Worm (Caenorhabditis elegans) whole organism, young adult: ENCODE results near the gene F32E10.9.

ENCODE experiments used
- C06A6.2 ChIP-seq: fragments of 200-800 bp; sonication (Bioruptor generic); conservative IDR thresholded peaks from 2 replicates; pipeline ENCODE4 v1.3.6; 2022; ENCODE audit warnings: missing genetic modification characterization, missing compliant biosample characterization
- F33H1.4 ChIP-seq: fragments of 200-800 bp; sonication (Bioruptor generic); IDR thresholded peaks from 2 replicates; pipeline ENCODE4 v1.3.6; 2022; ENCODE audit warnings: missing genetic modification reagents, missing genetic modification characterization, missing compliant biosample characterization
- ceh-40 ChIP-seq: fragments of 200-800 bp; sonication (Bioruptor generic); IDR thresholded peaks from 2 replicates; pipeline ENCODE4 v1.3.6; 2022; ENCODE audit warnings: missing genetic modification characterization, missing compliant biosample characterization
- ceh-91 ChIP-seq: fragments of 200-800 bp; sonication (Bioruptor generic); IDR thresholded peaks from 2 replicates; pipeline ENCODE4 v1.3.6; 2022; ENCODE audit warnings: missing genetic modification reagents, missing genetic modification characterization, missing compliant biosample characterization
- dpl-1 ChIP-seq: fragments of 150-350 bp; optimal IDR thresholded peaks from 2 replicates; lab custom pipeline; 2014; ENCODE audit warnings: missing biosample characterization, missing genetic modification reagents, missing genetic modification characterization
- hlh-12 ChIP-seq: sonication (generic microtip); optimal IDR thresholded peaks from 2 replicates; lab custom pipeline; 2016; ENCODE audit warnings: missing genetic modification characterization, missing compliant biosample characterization
- let-526 ChIP-seq: fragments of 200-800 bp; sonication (Bioruptor generic); IDR thresholded peaks from 2 replicates; pipeline ENCODE4 v1.3.6; 2022; ENCODE audit warnings: missing genetic modification reagents, missing genetic modification characterization, missing compliant biosample characterization
- lin-35 ChIP-seq, 3 experiments: fragments of 150-350 bp in 2 of 3; sonication (generic microtip) in 1 of 3; optimal IDR thresholded peaks; 2 replicates each; lab custom pipeline; 2014 to 2018; ENCODE audit warnings: missing biosample characterization in 3 of 3, missing genetic modification characterization in 3 of 3, missing genetic modification reagents in 3 of 3
- pha-4 ChIP-seq: fragments of 150-350 bp; sonication (generic microtip); optimal IDR thresholded peaks from 2 replicates; lab custom pipeline; 2014; ENCODE audit warnings: missing biosample characterization, missing genetic modification reagents, missing genetic modification characterization
- snpc-1.1 ChIP-seq: sonication (generic microtip); optimal IDR thresholded peaks from 2 replicates; lab custom pipeline; 2017; ENCODE audit warnings: missing genetic modification characterization, mild to moderate bottlenecking, missing compliant biosample characterization, antibody characterized with exemption, moderate library complexity, missing genotype, missing genetic modification reagents; ENCODE audit not compliant: insufficient read depth
- snpc-4 ChIP-seq, 5 experiments: fragments of 150-350 bp in 1 of 5; sonication (generic microtip) in 4 of 5; optimal IDR thresholded peaks; 2 replicates each; lab custom pipeline; 2014 to 2018; ENCODE audit warnings: missing genetic modification characterization in 5 of 5, missing biosample characterization in 3 of 5, antibody characterized with exemption in 2 of 5, mild to moderate bottlenecking in 2 of 5, missing compliant biosample characterization in 2 of 5, missing genotype in 2 of 5, moderate library complexity in 2 of 5, missing genetic modification reagents in 1 of 5
- ztf-22 ChIP-seq: fragments of 200-800 bp; sonication (Bioruptor generic); optimal IDR thresholded peaks from 2 replicates; lab custom pipeline; 2018; ENCODE audit warnings: mild to moderate bottlenecking, missing genetic modification characterization, moderate library complexity, missing compliant biosample characterization

DNA sequence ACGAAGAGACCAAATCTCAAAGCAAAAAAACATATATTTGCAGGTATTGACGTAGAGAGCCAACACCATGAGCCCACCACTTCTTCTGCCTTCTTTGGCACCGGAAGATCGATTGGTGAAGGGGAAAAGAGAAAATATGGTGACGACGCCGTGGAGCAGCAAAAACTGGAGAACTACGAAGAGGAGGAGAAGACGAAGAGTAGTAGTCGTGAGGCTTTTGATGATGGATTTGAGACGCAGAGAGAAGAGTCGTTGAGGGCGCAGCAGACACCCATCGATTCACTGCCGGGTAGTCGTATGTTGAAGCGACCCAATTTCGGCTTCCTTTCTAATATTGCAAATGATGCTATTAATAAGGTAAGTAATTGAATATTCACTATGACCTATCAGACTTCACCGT lies 47.6 kb upstream of the F32E10.9 start:
- TF ChIP-seq let-526 (GFP tag; lab: Robert Waterston, UW) (no peak), C06A6.2 (GFP tag; lab: Robert Waterston, UW) (no peak), ceh-40 (GFP tag; lab: Robert Waterston, UW) (no peak), hlh-12 (tag; lab: Kevin White, UChicago) (no peak), ceh-91 (GFP tag; lab: Robert Waterston, UW) (no peak), dpl-1 (GFP tag; lab: Kevin White, UChicago) (no peak), pha-4 (no peak), lin-35 (GFP tag; optimal IDR thresholded peaks at IDR 0.05; lab: Kevin White, UChicago) (no peak), ztf-22 (GFP tag; lab: Kevin White, UChicago) (no peak), snpc-1.1 (no peak), F33H1.4 (GFP tag; lab: Robert Waterston, UW) (no peak), snpc-4 (GFP tag; optimal IDR thresholded peaks at IDR 0.05; lab: Kevin White, UChicago) (no peak), snpc-4 (tag; optimal IDR thresholded peaks at IDR 0.05; lab: Kevin White, UChicago) (no peak)
